Fruit fly (Drosophila melanogaster) whole organism, larva: Measurements from ENCODE around the gene H15.

Source experiments
- noc ChIP-seq: fragments of 200-800 bp; sonication (Bioruptor generic); optimal IDR thresholded peaks from 3 replicates; lab custom pipeline; 2019; ENCODE audit warnings: missing biosample characterization, mild to moderate bottlenecking, missing genetic modification characterization, moderate library complexity

The H15 gene

DNA sequence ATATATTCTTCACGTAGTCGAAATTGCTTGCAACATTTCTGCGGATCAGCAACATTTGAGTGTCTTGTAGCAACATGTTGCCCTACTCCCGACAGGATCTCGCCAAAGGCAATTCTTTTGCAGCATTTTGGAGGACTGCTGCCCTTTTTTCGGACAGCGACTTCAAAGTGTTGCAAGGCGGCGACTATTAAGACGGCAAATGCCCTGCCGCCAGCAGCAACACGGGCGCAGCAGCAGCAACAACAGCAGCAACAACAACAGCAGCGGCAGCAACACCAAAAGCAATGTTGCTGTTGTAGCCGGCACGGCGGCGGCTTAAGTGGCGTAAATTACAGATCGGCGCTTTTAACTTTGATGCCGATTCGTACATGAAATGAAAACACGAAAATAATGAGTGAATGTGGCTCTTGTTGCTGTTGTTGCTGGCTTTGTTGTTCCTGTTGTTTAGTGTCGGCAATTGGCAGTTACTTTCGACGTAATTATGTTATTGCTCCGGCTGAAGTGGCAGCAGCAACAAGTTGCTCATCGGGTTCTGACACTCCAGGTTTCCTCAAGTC lies 10.6 kb downstream of the H15 start:
- no peak for TF ChIP-seq noc

DNA sequence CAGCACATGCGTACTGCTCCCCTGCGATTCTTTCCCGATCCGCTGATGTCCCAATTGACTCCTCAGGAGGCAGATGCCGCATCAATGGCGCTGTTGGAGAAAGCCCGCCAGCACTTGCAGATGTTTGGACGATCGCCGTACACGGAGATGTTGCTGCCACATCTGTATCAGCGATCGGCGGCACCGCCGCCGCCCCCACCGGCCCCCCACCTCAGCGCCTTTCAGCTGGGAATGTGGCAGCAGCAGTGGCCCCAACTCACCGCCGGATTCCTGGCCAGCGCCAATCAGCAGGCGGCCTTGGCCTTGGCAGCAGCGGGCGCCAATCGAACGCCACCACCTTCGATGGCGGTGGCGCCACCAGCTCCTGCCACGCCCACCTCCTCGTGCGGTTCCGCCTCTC lies 11.3 kb downstream of the H15 start:
- TF ChIP-seq noc, result no peak

DNA sequence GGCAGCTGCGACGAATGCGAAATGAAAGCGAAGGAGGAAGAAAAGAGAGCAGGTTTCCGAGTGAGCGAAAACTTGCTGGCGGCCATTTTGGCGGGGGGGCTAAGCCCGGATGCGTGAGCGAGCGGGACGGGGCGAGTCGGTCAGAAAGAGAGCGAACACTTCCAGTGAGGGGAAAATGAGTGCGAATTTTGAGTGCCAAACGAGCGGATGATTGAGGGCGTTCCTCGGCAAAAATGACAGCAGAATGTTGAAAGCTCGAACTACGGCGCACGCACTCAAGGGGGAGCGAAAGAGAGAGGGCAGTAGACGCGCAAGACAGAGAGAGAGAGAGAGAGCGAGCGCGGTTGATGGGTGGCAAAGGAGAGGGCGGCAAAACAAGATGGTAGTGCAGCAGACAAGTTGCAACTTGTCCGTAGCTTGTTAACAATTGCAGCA lies 17.5 kb downstream of the H15 start:
- no peak for TF ChIP-seq noc

- no peak for TF ChIP-seq noc
Measured at dm6 chr2L:5425341-5425740, 21.3 kb downstream of the H15 start.

- TF ChIP-seq noc, result no peak
Measured at dm6 chr2L:5426843-5427540, 22.9 kb downstream of the H15 start.

dm6 chr2L:5428776-5429549 lies 24.9 kb downstream of the H15 start:
- no peak for TF ChIP-seq noc

DNA sequence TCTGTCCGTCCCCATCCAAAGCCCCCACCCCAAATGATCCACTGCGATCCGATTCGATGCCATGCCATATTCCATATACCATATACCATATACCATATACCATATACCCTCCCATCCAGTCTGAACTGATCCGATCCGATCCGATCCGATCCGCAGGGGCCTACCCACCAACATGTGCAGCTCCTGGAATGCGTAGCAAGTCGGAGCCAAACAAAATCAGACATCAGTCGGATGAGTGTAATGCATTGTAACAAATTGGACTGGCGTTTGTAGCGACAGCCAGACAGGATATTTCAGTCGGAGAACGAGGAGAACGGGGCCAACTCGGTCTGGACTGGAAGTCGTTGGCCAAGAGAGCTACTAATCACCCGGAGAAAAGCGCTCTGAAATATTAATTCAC lies 25.7 kb downstream of the H15 start:
- TF ChIP-seq noc, result no peak

- TF ChIP-seq noc, result no peak
Measured at dm6 chr2L:5431988-5432597, 28.0 kb downstream of the H15 start.

DNA sequence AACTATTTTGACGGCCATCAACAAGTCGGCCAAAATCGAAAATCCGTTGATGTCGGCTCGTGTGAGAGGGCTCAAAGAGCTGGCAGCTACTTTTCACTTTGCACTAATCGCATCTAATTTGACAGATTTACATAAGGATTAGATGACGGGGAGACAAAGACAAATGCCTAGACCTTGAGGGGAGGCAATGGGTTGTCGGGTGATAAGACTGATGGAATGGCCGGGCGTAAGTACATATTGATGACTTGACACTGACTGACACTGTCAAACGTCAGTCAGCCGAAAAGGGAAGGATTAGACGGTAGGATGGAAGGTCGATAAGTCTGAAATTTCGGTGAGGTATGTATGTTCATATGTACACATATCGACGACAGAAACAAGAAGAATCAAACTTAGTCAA lies 28.7 kb downstream of the H15 start:
- no peak for TF ChIP-seq noc

DNA sequence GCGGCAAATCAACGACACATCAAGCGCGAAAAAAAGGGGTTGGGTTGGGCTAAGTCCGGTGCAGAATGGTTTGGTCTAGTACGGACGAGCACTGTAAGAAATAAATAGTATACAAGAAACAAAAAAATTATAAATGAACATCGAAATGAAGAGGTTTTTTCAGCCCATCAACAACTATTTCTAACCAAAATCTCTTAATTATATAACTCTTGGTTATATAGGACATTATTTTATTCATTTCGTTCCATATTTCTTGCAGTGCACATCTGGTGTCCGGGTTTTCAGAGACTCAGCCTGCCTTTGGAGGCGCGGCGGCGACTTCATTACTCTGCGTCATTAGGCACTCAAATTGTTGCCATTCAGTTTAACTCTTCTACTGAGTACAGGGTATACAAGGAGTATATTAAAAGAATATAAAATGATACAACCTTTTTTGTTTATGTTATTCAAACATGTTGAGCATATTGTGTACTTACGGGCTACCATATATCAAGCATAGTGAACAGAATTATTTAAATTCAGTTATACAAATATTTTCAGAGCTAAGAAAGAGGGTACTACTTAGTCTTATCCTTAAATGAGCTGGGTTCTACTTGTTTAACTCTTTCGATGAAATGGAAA lies 29.4 kb downstream of the H15 start:
- TF ChIP-seq noc, result no peak

- TF ChIP-seq noc, result no peak
Measured at dm6 chr2L:5434298-5434697, 30.2 kb downstream of the H15 start.

dm6 chr2L:5442406-5443035 lies 38.4 kb downstream of the H15 start:
- TF ChIP-seq noc, result no peak

dm6 chr2L:5444675-5445074 lies 40.6 kb downstream of the H15 start:
- TF ChIP-seq noc, result no peak

dm6 chr2L:5445488-5446171 lies 41.5 kb downstream of the H15 start:
- no peak for TF ChIP-seq noc

dm6 chr2L:5446202-5446601 lies 42.1 kb downstream of the H15 start:
- no peak for TF ChIP-seq noc

- TF ChIP-seq noc, result no peak
Measured at dm6 chr2L:5447241-5447640, 43.2 kb downstream of the H15 start.
